Fruit fly (Drosophila melanogaster) whole organism, embryonic: ENCODE data around the gene UQCR-14L.
A peak's percentile ranks its signal among the peaks of the same experiment; 100 is the strongest.

Experiments used
- Awh ChIP-seq: fragments of 200-800 bp; sonication (Bioruptor generic); IDR thresholded peaks from 2 replicates; pipeline ENCODE4, ENCODE4 v1.3.6; 2022; ENCODE audit warnings: missing biosample characterization, missing genetic modification characterization
- CG12769 ChIP-seq: fragments of 200-800 bp; sonication (Bioruptor generic); optimal IDR thresholded peaks from 2 replicates; lab custom pipeline; 2019; ENCODE audit warnings: missing biosample characterization, mild to moderate bottlenecking, missing genetic modification characterization, moderate library complexity
- CG13123 ChIP-seq: fragments of 200-800 bp; sonication (Bioruptor generic); optimal IDR thresholded peaks from 2 replicates; lab custom pipeline; 2016; ENCODE audit warnings: missing biosample characterization, missing genetic modification characterization
- CG13624 ChIP-seq: fragments of 200-800 bp; sonication (Bioruptor generic); optimal IDR thresholded peaks from 2 replicates; lab custom pipeline; 2016; ENCODE audit warnings: missing biosample characterization, missing genetic modification characterization
- CG14860 ChIP-seq: fragments of 200-800 bp; sonication (Bioruptor generic); IDR thresholded peaks from 3 replicates; pipeline ENCODE4 v1.3.6; 2022; ENCODE audit warnings: missing biosample characterization, missing genetic modification characterization; ENCODE audit not compliant: partially characterized antibody
- CG15479 ChIP-seq: fragments of 200-800 bp; sonication (Bioruptor generic); optimal IDR thresholded peaks from 3 replicates; lab custom pipeline; 2019; ENCODE audit warnings: missing biosample characterization, mild to moderate bottlenecking, missing genetic modification characterization, moderate library complexity
- CG16863 ChIP-seq: fragments of 200-800 bp; sonication (Bioruptor generic); optimal IDR thresholded peaks from 3 replicates; lab custom pipeline; 2016; ENCODE audit warnings: missing biosample characterization, missing genetic modification characterization
- CG17568 ChIP-seq: fragments of 200-800 bp; sonication (Bioruptor generic); optimal IDR thresholded peaks from 2 replicates; lab custom pipeline; 2018; ENCODE audit warnings: missing biosample characterization, mild to moderate bottlenecking, missing genetic modification characterization, moderate library complexity
- CG2120 ChIP-seq: fragments of 200-800 bp; sonication (Bioruptor generic); optimal IDR thresholded peaks from 3 replicates; lab custom pipeline; 2016; ENCODE audit warnings: missing biosample characterization, missing genetic modification characterization
- CG2199 ChIP-seq: fragments of 200-800 bp; sonication (Bioruptor generic); IDR thresholded peaks from 3 replicates; pipeline ENCODE4 v1.3.6; 2022; ENCODE audit warnings: missing biosample characterization, missing genetic modification characterization
- CG2678 ChIP-seq: fragments of 200-800 bp; sonication (Bioruptor generic); optimal IDR thresholded peaks from 3 replicates; lab custom pipeline; 2019; ENCODE audit warnings: missing biosample characterization, mild to moderate bottlenecking, missing genetic modification characterization, moderate library complexity
- CG32767 ChIP-seq: fragments of 200-800 bp; sonication (Bioruptor generic); IDR thresholded peaks from 2 replicates; pipeline ENCODE4 v1.3.6; 2022; ENCODE audit warnings: missing biosample characterization, missing genetic modification characterization
- CG4282 ChIP-seq: fragments of 200-800 bp; sonication (Bioruptor generic); optimal IDR thresholded peaks from 2 replicates; lab custom pipeline; 2016; ENCODE audit warnings: missing biosample characterization, missing genetic modification characterization
- CG4360 ChIP-seq: fragments of 200-800 bp; sonication (Bioruptor generic); IDR thresholded peaks from 2 replicates; pipeline ENCODE4 v1.3.6; 2022; ENCODE audit warnings: missing biosample characterization, missing genetic modification characterization
- CG7271 ChIP-seq: fragments of 200-800 bp; sonication (Bioruptor generic); optimal IDR thresholded peaks from 2 replicates; lab custom pipeline; 2018; ENCODE audit warnings: missing biosample characterization, mild to moderate bottlenecking, missing genetic modification characterization, moderate library complexity
- CG8290 ChIP-seq, 3 experiments: fragments of 200-800 bp; sonication (Bioruptor generic); optimal IDR thresholded peaks; 2 replicates each; lab custom pipeline; 2016 to 2019; ENCODE audit warnings: missing biosample characterization in 3 of 3, missing genetic modification characterization in 3 of 3, mild to moderate bottlenecking in 2 of 3, moderate library complexity in 1 of 3
- CG8944 ChIP-seq: fragments of 200-800 bp; sonication (Bioruptor generic); optimal IDR thresholded peaks from 3 replicates; lab custom pipeline; 2016; ENCODE audit warnings: missing biosample characterization, missing genetic modification characterization
- Dad ChIP-seq: fragments of 200-800 bp; sonication (Bioruptor generic); optimal IDR thresholded peaks from 3 replicates; lab custom pipeline; 2016; ENCODE audit warnings: missing biosample characterization, missing genetic modification characterization
- Fer2 ChIP-seq: fragments of 200-800 bp; sonication (Bioruptor generic); optimal IDR thresholded peaks from 2 replicates; lab custom pipeline; 2018; ENCODE audit warnings: missing biosample characterization, mild to moderate bottlenecking, missing genetic modification characterization, moderate library complexity
- Hmr ChIP-seq: fragments of 200-800 bp; sonication (Bioruptor generic); optimal IDR thresholded peaks from 3 replicates; lab custom pipeline; 2017; ENCODE audit warnings: mild to moderate bottlenecking, missing biosample characterization, missing genetic modification reagents, missing genetic modification characterization
- Med ChIP-seq: fragments of 200-800 bp; sonication (Bioruptor generic); peaks from one replicate; lab custom pipeline; 2016; ENCODE audit warnings: missing biosample characterization, missing genetic modification characterization, mild to moderate bottlenecking, inconsistent platforms, moderate library complexity
- NfI ChIP-seq: fragments of 200-800 bp; sonication (Bioruptor generic); optimal IDR thresholded peaks from 3 replicates; lab custom pipeline; 2018; ENCODE audit warnings: missing biosample characterization, mild to moderate bottlenecking, missing genetic modification characterization, moderate library complexity
- PHDP ChIP-seq: fragments of 200-800 bp; sonication (Bioruptor generic); optimal IDR thresholded peaks from 3 replicates; lab custom pipeline; 2018; ENCODE audit warnings: missing biosample characterization, mild to moderate bottlenecking, missing genetic modification characterization, moderate library complexity
- Pdp1 ChIP-seq, 2 experiments: fragments of 200-800 bp; sonication (Bioruptor generic); optimal IDR thresholded peaks; 3 replicates each; lab custom pipeline; 2016; ENCODE audit warnings: missing biosample characterization in 2 of 2, missing genetic modification characterization in 2 of 2, mild to moderate bottlenecking in 1 of 2, moderate library complexity in 1 of 2
- Rfx ChIP-seq: fragments of 200-800 bp; sonication (Bioruptor generic); IDR thresholded peaks from 2 replicates; pipeline ENCODE4 v1.3.6; 2022; ENCODE audit warnings: missing biosample characterization, missing genetic modification characterization
- Trl ChIP-seq, 3 experiments: fragments of >200 bp in 2 of 3; fragments of 200-800 bp in 1 of 3; sonication (Bioruptor generic) in 1 of 3; optimal IDR thresholded peaks; 2 replicates in 1 of 3; 3 replicates in 2 of 3; lab custom pipeline; 2016 to 2017; ENCODE audit warnings: missing biosample characterization in 1 of 3, missing genetic modification characterization in 1 of 3
- Vsx1 ChIP-seq: fragments of 200-800 bp; sonication (Bioruptor generic); optimal IDR thresholded peaks from 2 replicates; lab custom pipeline; 2017; ENCODE audit warnings: missing biosample characterization, mild to moderate bottlenecking, missing genetic modification characterization, missing genetic modification reagents
- bcd ChIP-seq: fragments of 200-800 bp; sonication (Bioruptor generic); optimal IDR thresholded peaks from 2 replicates; lab custom pipeline; 2017; ENCODE audit warnings: missing biosample characterization, mild to moderate bottlenecking, missing genetic modification characterization
- cato ChIP-seq: fragments of 200-800 bp; sonication (Bioruptor generic); optimal IDR thresholded peaks from 2 replicates; lab custom pipeline; 2016; ENCODE audit warnings: missing biosample characterization, missing genetic modification characterization, borderline replicate concordance
- ci ChIP-seq: fragments of 200-800 bp; sonication (Bioruptor generic); IDR thresholded peaks from 3 replicates; pipeline ENCODE4 v1.3.6; 2022; ENCODE audit warnings: missing biosample characterization, missing genetic modification characterization
- crol ChIP-seq: fragments of 200-800 bp; sonication (Bioruptor generic); IDR thresholded peaks from 2 replicates; pipeline ENCODE4 v1.3.6; 2022; ENCODE audit warnings: missing biosample characterization, missing genetic modification characterization
- gem ChIP-seq: fragments of 200-800 bp; sonication (Bioruptor generic); optimal IDR thresholded peaks from 2 replicates; lab custom pipeline; 2019; ENCODE audit warnings: missing biosample characterization, mild to moderate bottlenecking, missing genetic modification characterization, moderate library complexity
- grau ChIP-seq: fragments of 200-800 bp; optimal IDR thresholded peaks from 3 replicates; lab custom pipeline; 2019; ENCODE audit warnings: missing biosample characterization, mild to moderate bottlenecking, missing genetic modification characterization, moderate library complexity
- grn ChIP-seq: fragments of 200-800 bp; sonication (Bioruptor generic); optimal IDR thresholded peaks from 3 replicates; lab custom pipeline; 2017; ENCODE audit warnings: missing biosample characterization, missing genetic modification characterization
- h ChIP-seq: fragments of >200 bp; optimal IDR thresholded peaks from 2 replicates; lab custom pipeline; 2017
- kni ChIP-seq: fragments of 200-800 bp; sonication (Bioruptor generic); optimal IDR thresholded peaks from 3 replicates; lab custom pipeline; 2017; ENCODE audit warnings: mild to moderate bottlenecking, missing biosample characterization, missing genetic modification reagents, missing genetic modification characterization
- lilli ChIP-seq: fragments of 200-800 bp; sonication (Bioruptor generic); optimal IDR thresholded peaks from 3 replicates; lab custom pipeline; 2016; ENCODE audit warnings: missing biosample characterization, missing genetic modification characterization
- nau ChIP-seq: fragments of 200-800 bp; sonication (Bioruptor generic); optimal IDR thresholded peaks from 3 replicates; lab custom pipeline; 2017; ENCODE audit warnings: missing biosample characterization, mild to moderate bottlenecking, missing genetic modification characterization, missing genetic modification reagents
- org-1 ChIP-seq: fragments of 200-800 bp; sonication (Bioruptor generic); optimal IDR thresholded peaks from 2 replicates; lab custom pipeline; 2017; ENCODE audit warnings: missing biosample characterization, missing genetic modification characterization
- pros ChIP-seq: fragments of 200-800 bp; sonication (Bioruptor generic); optimal IDR thresholded peaks from 3 replicates; lab custom pipeline; 2019; ENCODE audit warnings: missing biosample characterization, mild to moderate bottlenecking, missing genetic modification characterization, moderate library complexity
- psq ChIP-seq: fragments of 200-800 bp; sonication (Bioruptor generic); optimal IDR thresholded peaks from 2 replicates; lab custom pipeline; 2017; ENCODE audit warnings: missing biosample characterization, missing genetic modification characterization
- sens ChIP-seq: fragments of 200-800 bp; sonication (Bioruptor generic); peaks from one replicate; lab custom pipeline; 2016; ENCODE audit warnings: missing biosample characterization, missing genetic modification characterization
- slbo ChIP-seq: fragments of 200-800 bp; sonication (Bioruptor generic); IDR thresholded peaks from 2 replicates; pipeline ENCODE4 v1.3.6; 2022; ENCODE audit warnings: missing biosample characterization, missing genetic modification characterization
- sug ChIP-seq: fragments of 200-800 bp; optimal IDR thresholded peaks from 2 replicates; lab custom pipeline; 2019; ENCODE audit warnings: missing biosample characterization, mild to moderate bottlenecking, missing genetic modification characterization, moderate library complexity
- tio ChIP-seq: fragments of 200-800 bp; sonication (Bioruptor generic); optimal IDR thresholded peaks from 2 replicates; lab custom pipeline; 2017; ENCODE audit warnings: missing biosample characterization, missing genetic modification characterization, inconsistent platforms
- twi ChIP-seq: fragments of 200-800 bp; optimal IDR thresholded peaks from 2 replicates; lab custom pipeline; 2019; ENCODE audit warnings: missing biosample characterization, mild to moderate bottlenecking, missing genetic modification characterization, moderate library complexity

Gene UQCR-14L

DNA sequence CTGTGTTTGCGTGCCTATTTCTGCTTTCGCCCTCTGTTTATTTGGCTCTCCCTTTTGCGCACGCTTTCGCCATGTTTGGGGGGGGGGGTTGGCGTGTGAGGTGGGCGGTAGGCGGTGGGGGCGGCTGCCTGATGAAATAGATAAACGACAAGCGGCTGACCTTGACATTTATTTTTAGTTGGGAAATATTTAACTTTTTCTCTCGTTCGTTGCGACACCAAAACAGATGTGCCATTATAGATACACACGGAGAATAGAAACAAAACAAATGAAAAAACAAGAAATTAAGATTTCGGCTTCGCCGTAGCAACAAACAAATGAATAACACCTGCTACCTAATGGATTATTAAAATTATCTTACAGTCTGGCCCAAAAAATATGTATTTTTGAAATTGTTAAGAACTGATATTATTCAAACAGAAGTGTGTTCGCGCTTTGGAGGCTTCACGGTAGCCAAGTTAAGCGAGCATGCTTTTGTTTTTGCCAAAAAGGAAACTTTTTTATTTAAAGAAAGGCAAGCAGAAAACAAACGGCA lies 38.4 kb downstream of the UQCR-14L start (continued):
- TF ChIP-seq CG32767 (GFP tag; lab: Robert Waterston, UW) (peak; percentile 73; the same call in 1 of the 2 replicates), lilli (peak; percentile 77), Vsx1 (GFP tag; lab: Kevin White, UChicago) (peak; percentile 32), nau (peak; percentile 76)
- TF ChIP-seq, all 482 proteins: peak for 264

dm6 chr3R:28332674-28333421 lies 39.0 kb downstream of the UQCR-14L start:
- TF ChIP-seq Dad (GFP tag; lab: Kevin White, UChicago) (no peak), sens (peak; percentile 51), grau (tag; lab: Kevin White, UChicago) (peak; percentile 89), CG17568 (GFP tag; lab: Kevin White, UChicago) (peak; percentile 3), Hmr (peak; percentile 17), gem (tag; lab: Kevin White, UChicago) (peak; percentile 28), psq (GFP tag; lab: Kevin White, UChicago) (peak; percentile 94), CG15479 (peak; percentile 83), grn (GFP tag; lab: Kevin White, UChicago) (peak; percentile 18), CG2199 (GFP tag; lab: Robert Waterston, UW) (peak; percentile 77; the same call in 1 of the 3 replicates), PHDP (tag; lab: Kevin White, UChicago) (peak; percentile 15), CG4360 (GFP tag; lab: Robert Waterston, UW) (peak; percentile 79), CG8944 (GFP tag; lab: Kevin White, UChicago) (no peak), cato (GFP tag; lab: Kevin White, UChicago) (no peak), CG8290 (GFP tag; optimal IDR thresholded peaks at IDR 0.05; lab: Kevin White, UChicago) (no peak), CG8290 (tag; optimal IDR thresholded peaks at IDR 0.05; lab: Kevin White, UChicago) (peak in 1 of 2 experiments; percentile 31), CG2678 (tag; lab: Kevin White, UChicago) (peak; percentile 26), org-1 (no peak), CG2120 (GFP tag; lab: Kevin White, UChicago) (peak; percentile 23), Fer2 (no peak), NfI (no peak), CG4282 (GFP tag; lab: Kevin White, UChicago) (no peak), slbo (no peak), kni (GFP tag; lab: Kevin White, UChicago) (peak; percentile 37), bcd (GFP tag; lab: Kevin White, UChicago) (no peak), CG14860 (GFP tag; lab: Robert Waterston, UW) (no peak), sug (tag; lab: Kevin White, UChicago) (peak; percentile 8), Med (GFP tag; lab: Kevin White, UChicago) (peak; percentile 71), CG16863 (GFP tag; lab: Kevin White, UChicago) (no peak), pros (GFP tag; lab: Kevin White, UChicago) (peak; percentile 6), Pdp1 (GFP tag; optimal IDR thresholded peaks at IDR 0.05; lab: Kevin White, UChicago) (peak in 1 of 2 experiments; percentile 98), h (lab: Kevin White, UChicago) (no peak), twi (tag; lab: Kevin White, UChicago) (peak; percentile 9), Trl (optimal IDR thresholded peaks at IDR 0.05; lab: Kevin White, UChicago) (peak in 1 of 2 experiments; percentile 8), Trl (GFP tag; optimal IDR thresholded peaks at IDR 0.05; lab: Kevin White, UChicago) (no peak), Awh (GFP tag; lab: Robert Waterston, UW) (no peak), tio (GFP tag; lab: Kevin White, UChicago) (no peak), CG12769 (tag; lab: Kevin White, UChicago) (peak; percentile 49), crol (peak; percentile 44; the same call in 1 of the 2 replicates), CG7271 (tag; lab: Kevin White, UChicago) (no peak), Rfx (GFP tag; lab: Robert Waterston, UW) (0 out of 2 replicates have a peak, but pooled peaks have one; percentile 31), CG13624 (GFP tag; lab: Kevin White, UChicago) (peak; percentile 79), CG13123 (GFP tag; lab: Kevin White, UChicago) (no peak), ci (GFP tag; lab: Robert Waterston, UW) (peak; percentile 46; the same call in 1 of the 3 replicates)
